Fruit fly (Drosophila melanogaster) Kc167 (cell line): ENCODE results near the gene sima.

Experiments used
- Myc ChIP-seq: fragments of >200 bp; optimal IDR thresholded peaks from 2 replicates; lab custom pipeline; 2017; ENCODE audit warnings: missing external identifiers
- Sin3A ChIP-seq: fragments of >200 bp; optimal IDR thresholded peaks from 2 replicates; lab custom pipeline; 2018; ENCODE audit warnings: missing external identifiers
- h ChIP-seq: fragments of >200 bp; optimal IDR thresholded peaks from 3 replicates; lab custom pipeline; 2018; ENCODE audit warnings: missing external identifiers
- insv ChIP-seq: fragments of >200 bp; optimal IDR thresholded peaks from 3 replicates; lab custom pipeline; 2018; ENCODE audit warnings: missing external identifiers
- psq ChIP-seq: fragments of >200 bp; optimal IDR thresholded peaks from 2 replicates; lab custom pipeline; 2017; ENCODE audit warnings: missing external identifiers
- ttk ChIP-seq: sonication (Bioruptor generic); optimal IDR thresholded peaks from 2 replicates; lab custom pipeline; 2017; ENCODE audit warnings: missing external identifiers

dm6 chr3R:30012602-30013489, 45.3 kb upstream of the sima start:
- TF ChIP-seq Sin3A (lab: Kevin White, UChicago) (no peak), h (lab: Kevin White, UChicago) (no peak), Myc (lab: Kevin White, UChicago) (no peak), psq (lab: Kevin White, UChicago) (no peak), ttk (lab: Kevin White, UChicago) (no peak), insv (lab: Kevin White, UChicago) (no peak)
